Worm (Caenorhabditis elegans) whole organism, mixed stage, embryonic: ENCODE data around the gene Y54G11A.4.
"Not testable (repeated sequence)": the region's sequence is repeated elsewhere in the genome, so short reads cannot be mapped to it uniquely, and the experiment has no call there.

Source experiments
- bed-3 ChIP-seq: fragments of 200-800 bp; sonication (Bioruptor generic); optimal IDR thresholded peaks from 3 replicates; lab custom pipeline; 2018; ENCODE audit warnings: mild to moderate bottlenecking, missing genetic modification characterization, moderate library complexity, missing compliant biosample characterization
- blmp-1 ChIP-seq: fragments of 150-350 bp; optimal IDR thresholded peaks from 2 replicates; lab custom pipeline; 2014; ENCODE audit warnings: missing biosample characterization, missing genetic modification characterization

DNA sequence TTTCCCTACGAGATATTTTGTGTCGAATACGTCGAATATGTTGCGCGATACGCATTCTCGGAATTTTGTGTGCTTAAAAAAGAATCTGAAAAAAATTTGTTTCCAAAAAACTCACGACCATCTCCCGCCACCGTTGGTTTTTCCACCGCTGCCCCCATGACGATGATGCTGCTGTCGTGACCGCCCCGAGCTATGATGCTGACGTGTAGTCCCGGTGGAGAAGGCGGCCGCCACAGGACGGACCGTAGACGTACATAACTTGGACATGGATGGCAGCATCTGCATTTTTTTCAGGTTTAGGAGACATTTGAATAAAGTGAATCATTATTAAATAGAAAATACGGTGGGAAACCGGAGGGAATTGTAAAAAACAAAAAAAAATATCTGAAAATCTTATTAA, 51.5 kb downstream of the Y54G11A.4 start, which contains the start of gene ddl-3:
- TF ChIP-seq bed-3 (GFP tag; lab: Kevin White, UChicago); blmp-1 (tag; lab: Kevin White, UChicago): not testable (repeated sequence)
